Fruit fly (Drosophila melanogaster): ENCODE measurements around the gene Gr64c.

Gene Gr64c

dm6 chr3L:4071561-4072049, 43.2 kb downstream of the Gr64c start, which contains the start of gene wit (continued):
- TF ChIP-seq CG4617 (GFP tag; optimal IDR thresholded peaks at IDR 0.05; ENCODE audit: borderline replicate concordance) (no peak), CG6683 (GFP tag; optimal IDR thresholded peaks at IDR 0.05) (no peak), MTF-1 (GFP tag; optimal IDR thresholded peaks at IDR 0.05; ENCODE audit: borderline replicate concordance) (no peak), CG10147 (GFP tag; optimal IDR thresholded peaks at IDR 0.05) (no peak), Nf-YC (tag; optimal IDR thresholded peaks at IDR 0.05) (peak; percentile 81), Side (GFP tag; optimal IDR thresholded peaks at IDR 0.05) (peak; percentile 5), nerfin-2 (GFP tag; IDR thresholded peaks at IDR 0.05; ENCODE audit: partially characterized antibody) (no peak), CG15696 (tag; optimal IDR thresholded peaks at IDR 0.05) (no peak), Camta (GFP tag; optimal IDR thresholded peaks at IDR 0.05) (peak; percentile 17), ro (GFP tag; IDR thresholded peaks at IDR 0.05) (no peak), jing (GFP tag; optimal IDR thresholded peaks at IDR 0.05) (no peak), slp2 (GFP tag; optimal IDR thresholded peaks at IDR 0.05) (no peak), bbx (GFP tag; IDR thresholded peaks at IDR 0.05; ENCODE audit: partially characterized antibody) (peak; percentile 41; the same call in 1 of the 2 replicates), Spps (tag; optimal IDR thresholded peaks at IDR 0.05) (no peak), CG3838 (GFP tag; optimal IDR thresholded peaks at IDR 0.05) (no peak), CoRest (tag; optimal IDR thresholded peaks at IDR 0.05) (no peak), CG17361 (GFP tag; IDR thresholded peaks at IDR 0.05) (no peak), odd (GFP tag; optimal IDR thresholded peaks at IDR 0.05) (peak; percentile 45), Mrtf (GFP tag; IDR thresholded peaks at IDR 0.05) (no peak), MESR4 (GFP tag; optimal IDR thresholded peaks at IDR 0.05) (no peak), slbo (GFP tag; IDR thresholded peaks at IDR 0.05) (0 out of 2 replicates have a peak, but pooled peaks have one; percentile 36), HmgD (GFP tag; optimal IDR thresholded peaks at IDR 0.05) (no peak), CG4424 (GFP tag; optimal IDR thresholded peaks at IDR 0.05) (no peak), pros (GFP tag; optimal IDR thresholded peaks at IDR 0.05) (no peak), CG10431 (GFP tag; optimal IDR thresholded peaks at IDR 0.05) (no peak), CG42726 (GFP tag; IDR thresholded peaks at IDR 0.05; ENCODE audit: partially characterized antibody) (0 out of 2 replicates have a peak, but pooled peaks have one; percentile 16), CG9727 (GFP tag; optimal IDR thresholded peaks at IDR 0.05) (no peak), Hr3 (GFP tag; optimal IDR thresholded peaks at IDR 0.05) (no peak), lbe (GFP tag; optimal IDR thresholded peaks at IDR 0.05) (peak; percentile 83), stwl (tag; optimal IDR thresholded peaks at IDR 0.05) (no peak), chinmo (GFP tag; IDR thresholded peaks at IDR 0.05; ENCODE audit: partially characterized antibody) (peak; percentile 97), CG34376 (GFP tag; optimal IDR thresholded peaks at IDR 0.05) (peak; percentile 43), CG10274 (GFP tag; optimal IDR thresholded peaks at IDR 0.05) (no peak), CG3065 (GFP tag; optimal IDR thresholded peaks at IDR 0.05) (no peak), Sry-δ (GFP tag; optimal IDR thresholded peaks at IDR 0.05) (no peak), ap (GFP tag; IDR thresholded peaks at IDR 0.05) (no peak), bcd (GFP tag; optimal IDR thresholded peaks at IDR 0.05) (no peak), vvl (GFP tag; IDR thresholded peaks at IDR 0.05) (no peak; the same call in 1 of the 2 replicates), otp (GFP tag; IDR thresholded peaks at IDR 0.05) (peak; percentile 58; the same call in 2 of the 3 replicates), CG18476 (GFP tag; optimal IDR thresholded peaks at IDR 0.05) (no peak), ara (GFP tag; IDR thresholded peaks at IDR 0.05) (no peak), CG18011 (GFP tag; optimal IDR thresholded peaks at IDR 0.05) (no peak), TFAM (GFP tag; optimal IDR thresholded peaks at IDR 0.05) (no peak), Drgx (GFP tag; IDR thresholded peaks at IDR 0.05) (peak; percentile 48; the same call in 1 of the 2 replicates), tup (GFP tag; optimal IDR thresholded peaks at IDR 0.05) (no peak), al (GFP tag; IDR thresholded peaks at IDR 0.05) (no peak), CG17385 (GFP tag; optimal IDR thresholded peaks at IDR 0.05) (peak; percentile 73), CG13424 (tag; optimal IDR thresholded peaks at IDR 0.05) (no peak), phol (tag; optimal IDR thresholded peaks at IDR 0.05) (no peak), CG15479 (GFP tag; optimal IDR thresholded peaks at IDR 0.05) (no peak)

Data from whole organism, embryonic.